Worm (Caenorhabditis elegans) whole organism, late embryonic: ENCODE data around the gene F40A3.4.

Experiments used
- C38D4.7 ChIP-seq: fragments of 200-800 bp; sonication (Bioruptor generic); optimal IDR thresholded peaks from 2 replicates; lab custom pipeline; 2018; ENCODE audit warnings: mild to moderate bottlenecking, missing genetic modification characterization, moderate library complexity, missing compliant biosample characterization
- K02D7.2 ChIP-seq: sonication (generic microtip); optimal IDR thresholded peaks from 2 replicates; lab custom pipeline; 2017; ENCODE audit warnings: mild to moderate bottlenecking, missing genetic modification characterization, missing compliant biosample characterization
- K09A11.1 ChIP-seq: sonication (generic microtip); optimal IDR thresholded peaks from 2 replicates; lab custom pipeline; 2017; ENCODE audit warnings: antibody characterized with exemption, mild to moderate bottlenecking, missing genetic modification characterization, missing compliant biosample characterization; ENCODE audit not compliant: insufficient read depth
- Y22D7AL.16 ChIP-seq: sonication (generic microtip); optimal IDR thresholded peaks from 2 replicates; lab custom pipeline; 2016; ENCODE audit warnings: missing genetic modification characterization, missing compliant biosample characterization
- ahr-1 ChIP-seq: sonication (generic microtip); optimal IDR thresholded peaks from 2 replicates; lab custom pipeline; 2016; ENCODE audit warnings: missing genetic modification characterization, missing compliant biosample characterization
- ceh-14 ChIP-seq: sonication (generic microtip); optimal IDR thresholded peaks from 2 replicates; lab custom pipeline; 2016; ENCODE audit warnings: missing genotype, missing genetic modification characterization, missing compliant biosample characterization
- ceh-18 ChIP-seq: sonication (generic microtip); optimal IDR thresholded peaks from 2 replicates; lab custom pipeline; 2016; ENCODE audit warnings: missing genetic modification characterization, missing compliant biosample characterization
- ceh-19 ChIP-seq: fragments of 200-800 bp; sonication (Bioruptor generic); optimal IDR thresholded peaks from 2 replicates; lab custom pipeline; 2018; ENCODE audit warnings: mild to moderate bottlenecking, missing genetic modification characterization, missing compliant biosample characterization
- ceh-2 ChIP-seq: sonication (generic microtip); optimal IDR thresholded peaks from 2 replicates; lab custom pipeline; 2016; ENCODE audit warnings: missing genotype, missing genetic modification characterization, missing compliant biosample characterization
- ceh-24 ChIP-seq: sonication (generic microtip); optimal IDR thresholded peaks from 2 replicates; lab custom pipeline; 2016; ENCODE audit warnings: mild to moderate bottlenecking, missing genetic modification characterization, missing compliant biosample characterization
- ceh-30 ChIP-seq: fragments of 150-350 bp; optimal IDR thresholded peaks from 2 replicates; lab custom pipeline; 2014; ENCODE audit warnings: missing biosample characterization, missing genetic modification characterization
- ceh-45 ChIP-seq: fragments of 200-800 bp; sonication (Bioruptor generic); IDR thresholded peaks from 2 replicates; pipeline ENCODE4 v1.3.6; 2022; ENCODE audit warnings: missing genetic modification reagents, missing genetic modification characterization, missing compliant biosample characterization
- ceh-6 ChIP-seq: fragments of 200-800 bp; sonication (Bioruptor generic); optimal IDR thresholded peaks from 2 replicates; lab custom pipeline; 2018; ENCODE audit warnings: mild to moderate bottlenecking, missing genetic modification characterization, missing compliant biosample characterization
- dmd-4 ChIP-seq: sonication (generic microtip); optimal IDR thresholded peaks from 2 replicates; lab custom pipeline; 2016; ENCODE audit warnings: borderline replicate concordance, missing genetic modification characterization, missing compliant biosample characterization
- elt-4 ChIP-seq: sonication (generic microtip); optimal IDR thresholded peaks from 2 replicates; lab custom pipeline; 2016; ENCODE audit warnings: missing genetic modification characterization, missing compliant biosample characterization
- fax-1 ChIP-seq: sonication (generic microtip); optimal IDR thresholded peaks from 2 replicates; lab custom pipeline; 2016; ENCODE audit warnings: missing genotype, missing genetic modification characterization, missing compliant biosample characterization
- gmeb-2 ChIP-seq: sonication (generic microtip); optimal IDR thresholded peaks from 2 replicates; lab custom pipeline; 2016; ENCODE audit warnings: missing genetic modification characterization, inconsistent platforms, missing compliant biosample characterization
- hlh-15 ChIP-seq: sonication (generic microtip); optimal IDR thresholded peaks from 2 replicates; lab custom pipeline; 2016; ENCODE audit warnings: missing genetic modification characterization, missing compliant biosample characterization
- hlh-6 ChIP-seq: sonication (generic microtip); optimal IDR thresholded peaks from 2 replicates; lab custom pipeline; 2016; ENCODE audit warnings: missing genotype, missing genetic modification characterization, missing compliant biosample characterization
- hlh-8 ChIP-seq: sonication (generic microtip); optimal IDR thresholded peaks from 2 replicates; lab custom pipeline; 2016; ENCODE audit warnings: missing genotype, missing genetic modification characterization, missing compliant biosample characterization
- lim-6 ChIP-seq: sonication (generic microtip); optimal IDR thresholded peaks from 2 replicates; lab custom pipeline; 2016; ENCODE audit warnings: missing genetic modification characterization, missing compliant biosample characterization
- nfya-1 ChIP-seq: sonication (generic microtip); optimal IDR thresholded peaks from 2 replicates; lab custom pipeline; 2017; ENCODE audit warnings: missing genetic modification characterization, mild to moderate bottlenecking, missing compliant biosample characterization, antibody characterized with exemption, moderate library complexity
- nhr-232 ChIP-seq: sonication (generic microtip); optimal IDR thresholded peaks from 2 replicates; lab custom pipeline; 2016; ENCODE audit warnings: missing genetic modification characterization, missing compliant biosample characterization
- npax-4 ChIP-seq: sonication (generic microtip); optimal IDR thresholded peaks from 2 replicates; lab custom pipeline; 2016; ENCODE audit warnings: missing genetic modification characterization, missing compliant biosample characterization
- odd-2 ChIP-seq: sonication (generic microtip); optimal IDR thresholded peaks from 2 replicates; lab custom pipeline; 2017; ENCODE audit warnings: antibody characterized with exemption, mild to moderate bottlenecking, missing genetic modification characterization, missing compliant biosample characterization
- pag-3 ChIP-seq: sonication (generic microtip); optimal IDR thresholded peaks from 2 replicates; lab custom pipeline; 2016; ENCODE audit warnings: missing compliant biosample characterization, missing genetic modification characterization, borderline replicate concordance
- pat-9 ChIP-seq: fragments of 200-800 bp; sonication (Bioruptor generic); optimal IDR thresholded peaks from 2 replicates; lab custom pipeline; 2018; ENCODE audit warnings: mild to moderate bottlenecking, missing genetic modification characterization, moderate library complexity, missing compliant biosample characterization
- pax-1 ChIP-seq: fragments of 150-350 bp; optimal IDR thresholded peaks from 2 replicates; lab custom pipeline; 2014; ENCODE audit warnings: missing biosample characterization, missing genetic modification characterization
- pha-2 ChIP-seq: sonication (generic microtip); optimal IDR thresholded peaks from 2 replicates; lab custom pipeline; 2017; ENCODE audit warnings: mild to moderate bottlenecking, missing genetic modification characterization, missing compliant biosample characterization
- pha-4 ChIP-seq: fragments of 150-350 bp; optimal IDR thresholded peaks from 2 replicates; lab custom pipeline; 2018; ENCODE audit warnings: missing biosample characterization, missing genetic modification reagents, missing genetic modification characterization
- pqm-1 ChIP-seq: sonication (generic microtip); optimal IDR thresholded peaks from 2 replicates; lab custom pipeline; 2016; ENCODE audit warnings: missing genetic modification characterization, missing compliant biosample characterization
- ref-2 ChIP-seq: sonication (generic microtip); optimal IDR thresholded peaks from 2 replicates; lab custom pipeline; 2016; ENCODE audit warnings: missing genetic modification characterization, missing compliant biosample characterization
- rnt-1 ChIP-seq: sonication (generic microtip); optimal IDR thresholded peaks from 2 replicates; lab custom pipeline; 2016; ENCODE audit warnings: missing genetic modification characterization, missing compliant biosample characterization
- sox-2 ChIP-seq: fragments of 200-800 bp; sonication (Bioruptor generic); IDR thresholded peaks from 2 replicates; pipeline ENCODE4 v1.3.6; 2022; ENCODE audit warnings: missing genetic modification reagents, missing genetic modification characterization, missing compliant biosample characterization
- sox-4 ChIP-seq: sonication (generic microtip); optimal IDR thresholded peaks from 2 replicates; lab custom pipeline; 2017; ENCODE audit warnings: mild to moderate bottlenecking, missing genetic modification characterization, inconsistent platforms, missing compliant biosample characterization
- tbx-2 ChIP-seq: sonication (generic microtip); optimal IDR thresholded peaks from 2 replicates; lab custom pipeline; 2016; ENCODE audit warnings: missing genetic modification characterization, missing compliant biosample characterization
- tbx-7 ChIP-seq: sonication (generic microtip); optimal IDR thresholded peaks from 2 replicates; lab custom pipeline; 2016; ENCODE audit warnings: missing genotype, missing genetic modification characterization, missing compliant biosample characterization
- unc-55 ChIP-seq: sonication (generic microtip); optimal IDR thresholded peaks from 2 replicates; lab custom pipeline; 2017; ENCODE audit warnings: missing biosample characterization, missing genetic modification reagents, missing genetic modification characterization

The F40A3.4 gene

DNA sequence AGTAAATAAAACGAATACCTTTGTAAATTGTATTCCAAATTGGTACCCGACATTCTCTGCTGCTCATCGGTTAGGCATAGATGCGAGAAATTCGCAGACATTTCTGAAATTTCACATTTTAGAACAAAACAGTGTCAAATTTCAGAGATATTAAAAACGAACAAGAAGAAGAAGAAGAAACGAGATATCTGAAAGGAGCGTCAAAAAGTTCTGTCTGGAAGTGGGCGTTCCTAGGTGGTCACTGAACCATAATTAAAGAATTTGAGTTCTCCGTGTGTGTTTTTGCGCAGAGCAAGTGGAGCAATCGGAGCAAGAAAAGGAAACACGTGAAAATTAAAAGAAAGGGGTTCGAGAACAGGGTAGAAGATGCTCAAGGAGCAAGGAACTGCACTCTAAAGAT is 24.2 kb downstream of the F40A3.4 start, which contains the start of gene F40A3.7:
Gene F40A3.7 (minus strand): TSS at position 101 of the 400 bp plus-strand sequence.
- no peak for TF ChIP-seq ahr-1 (tag; lab: Kevin White, UChicago)
- no peak for TF ChIP-seq hlh-6 (tag; lab: Kevin White, UChicago)
- no peak for TF ChIP-seq ceh-18
- TF ChIP-seq ceh-6 (GFP tag; lab: Kevin White, UChicago), result no peak
- no peak for TF ChIP-seq npax-4 (tag; lab: Kevin White, UChicago)

DNA sequence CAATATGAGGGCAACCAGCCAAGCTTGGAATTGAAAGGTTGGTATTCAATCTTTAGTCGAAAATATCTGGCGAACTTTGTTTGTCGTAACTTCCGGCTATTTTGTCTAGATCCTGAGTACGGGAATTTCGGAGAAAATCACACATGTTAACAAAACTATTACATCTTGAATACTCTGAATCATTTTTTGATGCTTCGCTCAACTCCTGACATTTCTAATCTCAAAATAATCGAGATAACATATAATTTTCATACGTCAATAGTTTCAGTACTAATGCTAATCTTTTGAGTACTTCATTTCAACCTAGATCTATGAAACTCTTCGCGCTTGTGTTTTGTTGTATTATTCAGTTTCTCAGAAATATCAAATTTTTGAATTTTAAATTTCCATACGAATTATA is 25.7 kb downstream of the F40A3.4 start:
- TF ChIP-seq K09A11.1 (no peak), fax-1 (no peak), pag-3 (tag; lab: Kevin White, UChicago) (no peak), ceh-45 (GFP tag; lab: Robert Waterston, UW) (no peak), K02D7.2 (no peak), unc-55 (no peak), pax-1 (no peak), nhr-232 (tag; lab: Kevin White, UChicago) (no peak), nfya-1 (tag; lab: Kevin White, UChicago) (no peak), dmd-4 (no peak), pqm-1 (tag; lab: Kevin White, UChicago) (no peak), tbx-7 (tag; lab: Kevin White, UChicago) (no peak), ref-2 (tag; lab: Kevin White, UChicago) (no peak), ceh-14 (tag; lab: Kevin White, UChicago) (no peak), lim-6 (no peak), hlh-8 (no peak)

- no peak for TF ChIP-seq lim-6
- no peak for TF ChIP-seq ceh-2 (tag; lab: Kevin White, UChicago)
- TF ChIP-seq nhr-232 (tag; lab: Kevin White, UChicago), result no peak
- TF ChIP-seq K02D7.2, result no peak
- no peak for TF ChIP-seq hlh-15 (tag; lab: Kevin White, UChicago)
- no peak for TF ChIP-seq C38D4.7 (GFP tag; lab: Kevin White, UChicago)
- no peak for TF ChIP-seq ceh-19 (GFP tag; lab: Kevin White, UChicago)
- TF ChIP-seq sox-2, result no peak
- TF ChIP-seq ceh-24 (tag; lab: Kevin White, UChicago), result no peak
Measured at ce11 chrV:7904389-7904788, 28.8 kb downstream of the F40A3.4 start.

DNA sequence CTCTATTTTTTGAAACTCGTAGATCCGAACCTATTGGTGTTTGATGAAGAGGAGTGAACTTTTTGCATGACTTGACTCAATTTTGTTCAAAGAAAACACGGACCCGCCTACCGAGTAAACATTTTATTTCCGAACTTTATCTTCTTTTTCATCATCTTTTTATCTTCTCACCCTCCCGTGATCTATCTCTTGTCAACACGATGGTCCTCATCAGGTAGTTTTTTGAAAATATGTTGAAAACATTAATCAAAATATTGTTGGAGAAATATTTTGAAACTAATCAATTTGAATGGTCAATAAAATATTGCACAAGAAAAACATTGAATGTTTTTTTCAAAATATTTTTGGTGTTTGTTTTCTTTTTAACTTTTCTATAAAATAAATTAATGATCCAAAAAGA is 32.9 kb downstream of the F40A3.4 start:
- no peak for TF ChIP-seq ceh-18
- no peak for TF ChIP-seq ceh-30 (tag; lab: Kevin White, UChicago)
- no peak for TF ChIP-seq tbx-2 (tag; lab: Kevin White, UChicago)
- no peak for TF ChIP-seq ceh-45 (GFP tag; lab: Robert Waterston, UW)
- TF ChIP-seq sox-4, result no peak
- no peak for TF ChIP-seq rnt-1 (tag; lab: Kevin White, UChicago)
- TF ChIP-seq npax-4 (tag; lab: Kevin White, UChicago), result no peak
- no peak for TF ChIP-seq pha-4 (tag; lab: Kevin White, UChicago)
- TF ChIP-seq ahr-1 (tag; lab: Kevin White, UChicago), result no peak
- no peak for TF ChIP-seq odd-2 (tag; lab: Kevin White, UChicago)
- TF ChIP-seq gmeb-2, result no peak
- TF ChIP-seq pha-2, result no peak
- no peak for TF ChIP-seq Y22D7AL.16 (tag; lab: Kevin White, UChicago)
- TF ChIP-seq pqm-1 (tag; lab: Kevin White, UChicago), result no peak
- no peak for TF ChIP-seq pax-1
- no peak for TF ChIP-seq lim-6
- no peak for TF ChIP-seq pat-9 (tag; lab: Kevin White, UChicago)
- TF ChIP-seq elt-4, result no peak
